Worm (Caenorhabditis elegans) whole organism, young adult: ENCODE measurements around the gene C27D6.1.

Source experiments
- C17E4.6 ChIP-seq: fragments of 200-800 bp; sonication (Bioruptor generic); IDR thresholded peaks from 2 replicates; pipeline ENCODE4 v1.3.6; 2022; ENCODE audit warnings: missing genetic modification reagents, missing genetic modification characterization, missing compliant biosample characterization
- K12H6.12 ChIP-seq: fragments of 200-800 bp; sonication (Bioruptor generic); optimal IDR thresholded peaks from 2 replicates; lab custom pipeline; 2018; ENCODE audit warnings: mild to moderate bottlenecking, missing genetic modification characterization, missing compliant biosample characterization
- T07F8.4 ChIP-seq: sonication (generic microtip); optimal IDR thresholded peaks from 2 replicates; lab custom pipeline; 2016; ENCODE audit warnings: mild to moderate bottlenecking, missing genetic modification characterization, moderate library complexity, missing compliant biosample characterization
- Y53F4B.3 ChIP-seq: fragments of 200-800 bp; sonication (Bioruptor generic); IDR thresholded peaks from 2 replicates; pipeline ENCODE4 v1.3.6; 2022; ENCODE audit warnings: missing genetic modification reagents, missing genetic modification characterization, missing compliant biosample characterization
- Y67H2A.10 ChIP-seq: fragments of 200-800 bp; sonication (Bioruptor generic); conservative IDR thresholded peaks from 2 replicates; pipeline ENCODE4 v1.3.6; 2022; ENCODE audit warnings: missing genetic modification reagents, missing genetic modification characterization, missing compliant biosample characterization
- Y79H2A.3 ChIP-seq: fragments of 200-800 bp; sonication (Bioruptor generic); conservative IDR thresholded peaks from 2 replicates; pipeline ENCODE4 v1.3.6; 2022; ENCODE audit warnings: missing genetic modification reagents, missing genetic modification characterization, missing compliant biosample characterization
- aptf-2 ChIP-seq: fragments of 200-800 bp; sonication (Bioruptor generic); conservative IDR thresholded peaks from 2 replicates; pipeline ENCODE4 v1.3.6; 2022; ENCODE audit warnings: missing genetic modification reagents, missing genetic modification characterization, missing compliant biosample characterization
- aptf-3 ChIP-seq: fragments of 200-800 bp; sonication (Bioruptor generic); IDR thresholded peaks from 2 replicates; pipeline ENCODE4 v1.3.6; 2022; ENCODE audit warnings: missing genetic modification characterization, missing compliant biosample characterization
- athp-1 ChIP-seq: sonication (generic microtip); optimal IDR thresholded peaks from 2 replicates; lab custom pipeline; 2017; ENCODE audit warnings: mild to moderate bottlenecking, missing genetic modification characterization, missing compliant biosample characterization
- attf-3 ChIP-seq: fragments of 200-800 bp; sonication (Bioruptor generic); conservative IDR thresholded peaks from 2 replicates; pipeline ENCODE4 v1.3.6; 2022; ENCODE audit warnings: missing genetic modification reagents, missing genetic modification characterization, missing compliant biosample characterization
- attf-5 ChIP-seq: fragments of 200-800 bp; sonication (Bioruptor generic); optimal IDR thresholded peaks from 2 replicates; lab custom pipeline; 2018; ENCODE audit warnings: mild to moderate bottlenecking, missing genetic modification characterization, missing compliant biosample characterization
- attf-6 ChIP-seq: fragments of 200-800 bp; sonication (Bioruptor generic); IDR thresholded peaks from 2 replicates; pipeline ENCODE4 v1.3.6; 2022; ENCODE audit warnings: missing genetic modification reagents, missing genetic modification characterization, missing compliant biosample characterization
- bed-2 ChIP-seq: fragments of 200-800 bp; sonication (Bioruptor generic); IDR thresholded peaks from 2 replicates; pipeline ENCODE4 v1.3.6; 2022; ENCODE audit warnings: missing genetic modification reagents, missing genetic modification characterization, missing compliant biosample characterization
- cebp-1 ChIP-seq, 2 experiments: fragments of 200-800 bp in 1 of 2; sonication (Bioruptor generic) in 1 of 2; sonication (generic microtip) in 1 of 2; IDR thresholded peaks in 1 of 2; optimal IDR thresholded peaks in 1 of 2; 2 replicates each; pipeline versions ENCODE4 v1.3.6 to Lab custom; 2017 to 2022; ENCODE audit warnings: missing compliant biosample characterization in 2 of 2, missing genetic modification characterization in 2 of 2, mild to moderate bottlenecking in 1 of 2, missing genetic modification reagents in 1 of 2, moderate library complexity in 1 of 2
- ceh-100 ChIP-seq: fragments of 200-800 bp; sonication (Bioruptor generic); IDR thresholded peaks from 2 replicates; pipeline ENCODE4 v1.3.6; 2022; ENCODE audit warnings: missing genetic modification reagents, missing genetic modification characterization, missing compliant biosample characterization
- ceh-27 ChIP-seq: fragments of 200-800 bp; sonication (Bioruptor generic); optimal IDR thresholded peaks from 2 replicates; lab custom pipeline; 2018; ENCODE audit warnings: mild to moderate bottlenecking, missing genetic modification characterization, moderate library complexity, missing compliant biosample characterization
- ceh-58 ChIP-seq: fragments of 200-800 bp; sonication (Bioruptor generic); IDR thresholded peaks from 2 replicates; pipeline ENCODE4 v1.3.6; 2022; ENCODE audit warnings: missing genetic modification characterization, missing compliant biosample characterization
- chd-7 ChIP-seq: sonication (generic microtip); optimal IDR thresholded peaks from 2 replicates; lab custom pipeline; 2016; ENCODE audit warnings: mild to moderate bottlenecking, missing genetic modification characterization, moderate library complexity, missing compliant biosample characterization
- efl-1 ChIP-seq: fragments of 150-350 bp; optimal IDR thresholded peaks from 2 replicates; lab custom pipeline; 2014; ENCODE audit warnings: missing biosample characterization, missing genetic modification reagents, missing genetic modification characterization
- egrh-3 ChIP-seq: fragments of 200-800 bp; sonication (Bioruptor generic); IDR thresholded peaks from 2 replicates; pipeline ENCODE4 v1.3.6; 2022; ENCODE audit warnings: missing genetic modification reagents, missing genetic modification characterization, missing compliant biosample characterization
- ekl-4 ChIP-seq: fragments of 200-800 bp; sonication (Bioruptor generic); IDR thresholded peaks from 2 replicates; pipeline ENCODE4 v1.3.6; 2022; ENCODE audit warnings: missing genetic modification reagents, missing genetic modification characterization, missing compliant biosample characterization
- him-1 ChIP-seq: sonication (generic microtip); optimal IDR thresholded peaks from 2 replicates; lab custom pipeline; 2016; ENCODE audit warnings: missing genotype, missing genetic modification reagents, missing genetic modification characterization, missing compliant biosample characterization
- hlh-12 ChIP-seq: sonication (generic microtip); optimal IDR thresholded peaks from 2 replicates; lab custom pipeline; 2016; ENCODE audit warnings: missing genetic modification characterization, missing compliant biosample characterization
- hmg-20 ChIP-seq: fragments of 200-800 bp; sonication (Bioruptor generic); IDR thresholded peaks from 2 replicates; pipeline ENCODE4 v1.3.6; 2022; ENCODE audit warnings: missing genetic modification reagents, missing genetic modification characterization, missing compliant biosample characterization
- hsf-1 ChIP-seq: fragments of 200-800 bp; sonication (Bioruptor generic); IDR thresholded peaks from 2 replicates; pipeline ENCODE4 v1.3.6; 2022; ENCODE audit warnings: missing genetic modification reagents, missing genetic modification characterization, missing compliant biosample characterization
- let-607 ChIP-seq, 2 experiments: fragments of 200-800 bp in 1 of 2; sonication (Bioruptor generic) in 1 of 2; sonication (generic microtip) in 1 of 2; optimal IDR thresholded peaks; 2 replicates each; lab custom pipeline; 2016 to 2018; ENCODE audit warnings: mild to moderate bottlenecking in 2 of 2, missing compliant biosample characterization in 2 of 2, missing genetic modification characterization in 2 of 2, moderate library complexity in 2 of 2, missing genotype in 1 of 2
- lin-40 ChIP-seq: sonication (generic microtip); optimal IDR thresholded peaks from 2 replicates; lab custom pipeline; 2016; ENCODE audit warnings: missing genetic modification characterization, mild to moderate bottlenecking, missing compliant biosample characterization, missing genotype, missing genetic modification reagents
- lir-1 ChIP-seq: fragments of 200-800 bp; sonication (Bioruptor generic); conservative IDR thresholded peaks from 2 replicates; pipeline ENCODE4 v1.3.6; 2022; ENCODE audit warnings: missing genetic modification reagents, missing genetic modification characterization, missing compliant biosample characterization
- lsl-1 ChIP-seq: fragments of 200-800 bp; sonication (Bioruptor generic); optimal IDR thresholded peaks from 2 replicates; lab custom pipeline; 2018; ENCODE audit warnings: mild to moderate bottlenecking, missing genetic modification characterization, moderate library complexity, missing compliant biosample characterization
- madf-10 ChIP-seq: sonication (generic microtip); optimal IDR thresholded peaks from 2 replicates; lab custom pipeline; 2016; ENCODE audit warnings: mild to moderate bottlenecking, missing genetic modification characterization, missing compliant biosample characterization
- madf-8 ChIP-seq: fragments of 200-800 bp; sonication (Bioruptor generic); conservative IDR thresholded peaks from 2 replicates; pipeline ENCODE4 v1.3.6; 2022; ENCODE audit warnings: missing genetic modification reagents, missing genetic modification characterization, missing compliant biosample characterization
- mcd-1 ChIP-seq: fragments of 200-800 bp; sonication (Bioruptor generic); IDR thresholded peaks from 2 replicates; pipeline ENCODE4 v1.3.6; 2022; ENCODE audit warnings: missing genetic modification reagents, missing genetic modification characterization, missing compliant biosample characterization
- mxl-1 ChIP-seq: sonication (generic microtip); optimal IDR thresholded peaks from 2 replicates; lab custom pipeline; 2016; ENCODE audit warnings: missing genetic modification characterization, missing compliant biosample characterization
- nfya-1 ChIP-seq: sonication (generic microtip); optimal IDR thresholded peaks from 2 replicates; lab custom pipeline; 2017; ENCODE audit warnings: antibody characterized with exemption, missing compliant biosample characterization, missing genetic modification characterization, borderline replicate concordance; ENCODE audit not compliant: insufficient read depth
- nfya-2 ChIP-seq: fragments of 200-800 bp; sonication (Bioruptor generic); IDR thresholded peaks from 2 replicates; pipeline ENCODE4 v1.3.6; 2022; ENCODE audit warnings: missing genetic modification reagents, missing genetic modification characterization, missing compliant biosample characterization
- pha-4 ChIP-seq: fragments of 150-350 bp; sonication (generic microtip); optimal IDR thresholded peaks from 2 replicates; lab custom pipeline; 2014; ENCODE audit warnings: missing biosample characterization, missing genetic modification reagents, missing genetic modification characterization
- rcor-1 ChIP-seq: fragments of 200-800 bp; sonication (Bioruptor generic); IDR thresholded peaks from 2 replicates; pipeline ENCODE4 v1.3.6; 2022; ENCODE audit warnings: missing genetic modification reagents, missing genetic modification characterization, missing compliant biosample characterization
- snpc-1.1 ChIP-seq: sonication (generic microtip); optimal IDR thresholded peaks from 2 replicates; lab custom pipeline; 2017; ENCODE audit warnings: missing genetic modification characterization, mild to moderate bottlenecking, missing compliant biosample characterization, antibody characterized with exemption, moderate library complexity, missing genotype, missing genetic modification reagents; ENCODE audit not compliant: insufficient read depth
- somi-1 ChIP-seq: fragments of 200-800 bp; sonication (Bioruptor generic); optimal IDR thresholded peaks from 2 replicates; lab custom pipeline; 2018; ENCODE audit warnings: mild to moderate bottlenecking, missing genetic modification characterization, missing compliant biosample characterization
- tbp1 ChIP-seq: fragments of 200-800 bp; sonication (Bioruptor generic); optimal IDR thresholded peaks from 2 replicates; lab custom pipeline; 2018; ENCODE audit warnings: mild to moderate bottlenecking, missing genetic modification characterization, missing compliant biosample characterization
- tbx-9 ChIP-seq: sonication (generic microtip); optimal IDR thresholded peaks from 2 replicates; lab custom pipeline; 2016; ENCODE audit warnings: borderline replicate concordance, missing genetic modification characterization, inconsistent platforms, missing compliant biosample characterization
- unc-130 ChIP-seq: sonication (generic microtip); optimal IDR thresholded peaks from 2 replicates; lab custom pipeline; 2016; ENCODE audit warnings: missing genetic modification reagents, missing genetic modification characterization, missing compliant biosample characterization
- unc-62 ChIP-seq: fragments of 150-350 bp; optimal IDR thresholded peaks from 2 replicates; lab custom pipeline; 2014; ENCODE audit warnings: missing biosample characterization, missing genetic modification reagents, missing genetic modification characterization
- xnd-1 ChIP-seq: sonication (generic microtip); optimal IDR thresholded peaks from 2 replicates; lab custom pipeline; 2016; ENCODE audit warnings: missing genotype, missing genetic modification reagents, missing genetic modification characterization, missing compliant biosample characterization
- ztf-18 ChIP-seq: sonication (generic microtip); optimal IDR thresholded peaks from 2 replicates; lab custom pipeline; 2016; ENCODE audit warnings: missing genotype, mild to moderate bottlenecking, missing genetic modification characterization, missing compliant biosample characterization
- ztf-22 ChIP-seq: fragments of 200-800 bp; sonication (Bioruptor generic); optimal IDR thresholded peaks from 2 replicates; lab custom pipeline; 2018; ENCODE audit warnings: mild to moderate bottlenecking, missing genetic modification characterization, moderate library complexity, missing compliant biosample characterization
- ztf-26 ChIP-seq: sonication (generic microtip); optimal IDR thresholded peaks from 2 replicates; lab custom pipeline; 2017; ENCODE audit warnings: missing genetic modification characterization, missing compliant biosample characterization

The C27D6.1 gene

ce11 chrII:5181497-5181896 is 8.9 kb downstream of the C27D6.1 start (continued):
- TF ChIP-seq cebp-1 (GFP tag; IDR thresholded peaks at IDR 0.05; lab: Robert Waterston, UW) (no peak), cebp-1 (tag; optimal IDR thresholded peaks at IDR 0.05; lab: Kevin White, UChicago) (peak; percentile 72), Y67H2A.10 (GFP tag; lab: Robert Waterston, UW) (no peak), Y53F4B.3 (GFP tag; lab: Robert Waterston, UW) (no peak), nfya-2 (GFP tag; lab: Robert Waterston, UW) (no peak), lin-40 (tag; lab: Kevin White, UChicago) (peak; percentile 58), ceh-27 (peak; percentile 40), attf-6 (GFP tag; lab: Robert Waterston, UW) (no peak), ekl-4 (no peak), ztf-26 (tag; lab: Kevin White, UChicago) (peak; percentile 27), xnd-1 (no peak), lir-1 (GFP tag; lab: Robert Waterston, UW) (0 out of 2 replicates have a peak, but pooled peaks have one; percentile 29), Y79H2A.3 (GFP tag; lab: Robert Waterston, UW) (no peak), nfya-1 (tag; lab: Kevin White, UChicago) (no peak), C17E4.6 (GFP tag; lab: Robert Waterston, UW) (no peak), tbp1 (GFP tag; lab: Kevin White, UChicago) (peak; percentile 25), him-1 (tag; lab: Kevin White, UChicago) (no peak), unc-130 (no peak), madf-10 (tag; lab: Kevin White, UChicago) (peak; percentile 61), aptf-3 (GFP tag; lab: Robert Waterston, UW) (no peak), T07F8.4 (tag; lab: Kevin White, UChicago) (no peak), lsl-1 (GFP tag; lab: Kevin White, UChicago) (no peak), ztf-22 (GFP tag; lab: Kevin White, UChicago) (no peak), mcd-1 (GFP tag; lab: Robert Waterston, UW) (peak; percentile 25; the same call in 1 of the 2 replicates), madf-8 (GFP tag; lab: Robert Waterston, UW) (no peak), attf-5 (GFP tag; lab: Kevin White, UChicago) (peak; percentile 75), efl-1 (GFP tag; lab: Kevin White, UChicago) (no peak), pha-4 (no peak), egrh-3 (GFP tag; lab: Robert Waterston, UW) (no peak), ztf-18 (tag; lab: Kevin White, UChicago) (peak; percentile 26), snpc-1.1 (tag; lab: Kevin White, UChicago) (no peak), ceh-100 (GFP tag; lab: Robert Waterston, UW) (no peak), bed-2 (no peak)

ce11 chrII:5182451-5182850 is 9.9 kb downstream of the C27D6.1 start:
- TF ChIP-seq ceh-58 (GFP tag; lab: Robert Waterston, UW), result no peak
- peak; percentile 55 for TF ChIP-seq somi-1 (GFP tag; lab: Kevin White, UChicago)
- no peak for TF ChIP-seq tbx-9 (tag; lab: Kevin White, UChicago)
- no peak for TF ChIP-seq aptf-2 (GFP tag; lab: Robert Waterston, UW)
- no peak for TF ChIP-seq attf-3 (GFP tag; lab: Robert Waterston, UW)
- TF ChIP-seq rcor-1 (GFP tag; lab: Robert Waterston, UW), result peak; percentile 42; the same call in 1 of the 2 replicates
- TF ChIP-seq ztf-18 (tag; lab: Kevin White, UChicago), result peak; percentile 17
- TF ChIP-seq hsf-1, result no peak
- TF ChIP-seq mxl-1 (tag; lab: Kevin White, UChicago), result no peak
- TF ChIP-seq Y79H2A.3 (GFP tag; lab: Robert Waterston, UW), result no peak
- no peak for TF ChIP-seq hmg-20 (GFP tag; lab: Robert Waterston, UW)
- peak; percentile 93 to 94 for TF ChIP-seq let-607 (tag; optimal IDR thresholded peaks at IDR 0.05; lab: Kevin White, UChicago)
- TF ChIP-seq ztf-26 (tag; lab: Kevin White, UChicago), result peak; percentile 64
- TF ChIP-seq unc-130, result no peak
- no peak for TF ChIP-seq efl-1 (GFP tag; lab: Kevin White, UChicago)
- no peak for TF ChIP-seq unc-62 (GFP tag; lab: Kevin White, UChicago)
- TF ChIP-seq hlh-12, result no peak
- TF ChIP-seq K12H6.12, result peak; percentile 52
- TF ChIP-seq nfya-1 (tag; lab: Kevin White, UChicago), result no peak
- TF ChIP-seq him-1 (tag; lab: Kevin White, UChicago), result no peak
- peak; percentile 64 for TF ChIP-seq chd-7 (tag; lab: Kevin White, UChicago)
- no peak for TF ChIP-seq madf-8 (GFP tag; lab: Robert Waterston, UW)
- no peak for TF ChIP-seq athp-1 (tag; lab: Kevin White, UChicago)
